Fruit fly (Drosophila melanogaster) whole organism, prepupa: ENCODE data around the gene CG18563.

Experiments
- Blimp-1 ChIP-seq: fragments of 200-800 bp; sonication (Bioruptor generic); optimal IDR thresholded peaks from 3 replicates; lab custom pipeline; 2017; ENCODE audit warnings: missing biosample characterization, missing genetic modification characterization, mild to moderate bottlenecking, moderate library complexity, missing genetic modification reagents
- CG10669 ChIP-seq: fragments of 200-800 bp; sonication (Bioruptor generic); optimal IDR thresholded peaks from 3 replicates; lab custom pipeline; 2018; ENCODE audit warnings: missing biosample characterization, mild to moderate bottlenecking, missing genetic modification characterization, moderate library complexity
- CG11294 ChIP-seq: fragments of 200-800 bp; sonication (Bioruptor generic); IDR thresholded peaks from 2 replicates; pipeline ENCODE4 v1.3.6; 2022; ENCODE audit warnings: missing biosample characterization, missing genetic modification characterization
- CG11762 ChIP-seq: fragments of 200-800 bp; sonication (Bioruptor generic); optimal IDR thresholded peaks from 3 replicates; lab custom pipeline; 2016; ENCODE audit warnings: missing biosample characterization, missing genetic modification characterization; ENCODE audit not compliant: insufficient read depth
- CG9139 ChIP-seq: fragments of 200-800 bp; sonication (Bioruptor generic); optimal IDR thresholded peaks from 3 replicates; lab custom pipeline; 2017; ENCODE audit warnings: missing biosample characterization, mild to moderate bottlenecking, missing genetic modification characterization
- Eip93F ChIP-seq: fragments of 200-800 bp; sonication (Bioruptor generic); optimal IDR thresholded peaks from 2 replicates; lab custom pipeline; 2016; ENCODE audit warnings: missing biosample characterization, mild to moderate bottlenecking, missing genetic modification characterization
- pdm3 ChIP-seq: fragments of 200-800 bp; sonication (Bioruptor generic); optimal IDR thresholded peaks from 3 replicates; lab custom pipeline; 2016; ENCODE audit warnings: missing biosample characterization, missing genetic modification characterization
- ss ChIP-seq, 2 experiments: fragments of 200-800 bp; sonication (Bioruptor generic); optimal IDR thresholded peaks; 2 replicates in 1 of 2; 3 replicates in 1 of 2; lab custom pipeline; 2017 to 2018; ENCODE audit warnings: mild to moderate bottlenecking in 2 of 2, missing biosample characterization in 2 of 2, missing genetic modification characterization in 2 of 2, moderate library complexity in 1 of 2

DNA sequence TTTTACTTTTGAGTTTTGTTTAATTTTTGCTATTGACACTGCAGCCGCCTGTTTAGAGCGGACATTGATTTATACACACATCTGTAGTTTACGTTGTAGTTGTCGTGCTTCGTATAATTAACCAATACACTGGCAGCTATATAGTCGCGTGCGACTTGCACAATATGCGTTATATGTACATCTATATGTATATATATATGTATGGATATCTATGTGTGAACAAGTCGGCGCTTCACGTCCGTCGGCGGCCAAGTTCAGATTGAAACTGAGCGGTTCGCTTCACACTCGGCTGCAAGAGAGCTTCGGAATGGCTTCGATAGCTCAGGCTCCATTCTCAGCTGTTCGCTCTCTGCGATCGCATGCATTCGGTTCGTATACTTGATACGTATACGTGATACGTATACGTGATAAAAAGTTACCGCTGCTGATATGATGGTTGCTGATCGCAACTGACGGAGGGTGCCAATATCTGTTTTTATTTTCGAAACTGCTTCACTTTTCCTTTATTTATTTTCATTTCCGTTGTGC lies 29.9 kb downstream of the CG18563 start:
- TF ChIP-seq pdm3 (GFP tag; lab: Kevin White, UChicago) (peak; percentile 7), Blimp-1 (no peak), Eip93F (GFP tag; lab: Kevin White, UChicago) (no peak), CG11294 (no peak), ss (GFP tag; optimal IDR thresholded peaks at IDR 0.05; lab: Kevin White, UChicago) (peak; percentile 72 to 87), CG11762 (GFP tag; lab: Kevin White, UChicago) (no peak), CG9139 (GFP tag; lab: Kevin White, UChicago) (peak; percentile 81), CG10669 (GFP tag; lab: Kevin White, UChicago) (peak; percentile 28)
